Worm (Caenorhabditis elegans): Measurements from ENCODE around the gene Y37D8A.16.

Gene Y37D8A.16

DNA sequence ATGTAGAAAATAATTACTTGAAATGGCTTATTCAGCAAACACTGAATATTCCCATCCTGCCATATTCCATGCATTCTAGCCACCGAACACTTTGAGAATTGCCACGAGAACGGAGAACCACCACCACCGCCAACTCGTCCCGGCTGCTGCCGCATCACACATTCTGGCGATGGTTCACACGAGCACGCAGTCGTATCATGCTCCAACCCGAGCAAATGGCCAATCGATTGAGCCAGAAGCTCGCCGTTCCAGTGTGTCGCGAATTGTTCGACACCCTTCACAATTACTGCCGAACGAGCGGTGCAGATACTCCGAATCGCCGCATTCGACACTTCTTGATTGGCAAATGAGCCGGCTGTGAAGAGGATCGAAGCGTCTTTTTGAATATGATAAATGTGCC, 33.3 kb downstream of the Y37D8A.16 start:
- TF ChIP-seq nfya-1 (tag; optimal IDR thresholded peaks at IDR 0.05) (no peak), unc-3 (GFP tag; conservative IDR thresholded peaks at IDR 0.05) (no peak), unc-3 (tag; optimal IDR thresholded peaks at IDR 0.05) (no peak), hlh-13 (GFP tag; optimal IDR thresholded peaks at IDR 0.05) (no peak), hlh-8 (tag; optimal IDR thresholded peaks at IDR 0.05) (no peak), gmeb-2 (tag; optimal IDR thresholded peaks at IDR 0.05) (no peak), syd-9 (tag; optimal IDR thresholded peaks at IDR 0.05) (no peak), fkh-10 (GFP tag; optimal IDR thresholded peaks at IDR 0.05) (no peak), ztf-16 (tag; optimal IDR thresholded peaks at IDR 0.05) (no peak), T23F11.4 (GFP tag; optimal IDR thresholded peaks at IDR 0.05) (no peak), odd-2 (tag; optimal IDR thresholded peaks at IDR 0.05) (no peak), hlh-30 (tag; optimal IDR thresholded peaks at IDR 0.05; ENCODE audit: insufficient read depth) (no peak), fkh-6 (tag; optimal IDR thresholded peaks at IDR 0.05) (no peak), lin-11 (tag; optimal IDR thresholded peaks at IDR 0.05) (no peak), dmd-4 (tag; optimal IDR thresholded peaks at IDR 0.05; ENCODE audit: borderline replicate concordance) (no peak), ref-2 (tag; optimal IDR thresholded peaks at IDR 0.05) (no peak), elt-4 (tag; optimal IDR thresholded peaks at IDR 0.05) (no peak), ceh-31 (tag; optimal IDR thresholded peaks at IDR 0.05) (no peak), ceh-24 (tag; optimal IDR thresholded peaks at IDR 0.05) (no peak), npax-4 (tag; optimal IDR thresholded peaks at IDR 0.05) (no peak)

ce11 chrIII:12880704-12881103, 37.8 kb downstream of the Y37D8A.16 start:
- TF ChIP-seq F13H6.1 (tag; optimal IDR thresholded peaks at IDR 0.05) = no peak
- no peak for TF ChIP-seq K09A11.1 (tag; optimal IDR thresholded peaks at IDR 0.05; ENCODE audit: insufficient read depth)
- no peak for TF ChIP-seq ceh-48 (tag; optimal IDR thresholded peaks at IDR 0.05)
- TF ChIP-seq lim-6 (tag; optimal IDR thresholded peaks at IDR 0.05) = no peak
- TF ChIP-seq hlh-15 (tag; optimal IDR thresholded peaks at IDR 0.05) = no peak
- TF ChIP-seq elt-2 (tag; optimal IDR thresholded peaks at IDR 0.05) = no peak
- no peak for TF ChIP-seq syd-9 (tag; optimal IDR thresholded peaks at IDR 0.05)
- no peak for TF ChIP-seq sox-4 (tag; optimal IDR thresholded peaks at IDR 0.05)
- TF ChIP-seq nfya-1 (tag; optimal IDR thresholded peaks at IDR 0.05) = no peak
- no peak for TF ChIP-seq hlh-30 (tag; optimal IDR thresholded peaks at IDR 0.05; ENCODE audit: insufficient read depth)
- TF ChIP-seq madf-2 (tag; optimal IDR thresholded peaks at IDR 0.05) = no peak
- TF ChIP-seq eyg-1 (tag; optimal IDR thresholded peaks at IDR 0.05) = no peak
- TF ChIP-seq ceh-6 (GFP tag; optimal IDR thresholded peaks at IDR 0.05) = no peak

ce11 chrIII:12877527-12878234, 40.8 kb downstream of the Y37D8A.16 start, which contains the start of the genes cec-7 and enu-3.5:
Gene cec-7 (minus strand): TSS chrIII:12877577.
Gene enu-3.5 (plus strand): TSS chrIII:12878196.
- TF ChIP-seq tbx-2 (tag; optimal IDR thresholded peaks at IDR 0.05) (peak; percentile 43), ref-2 (tag; optimal IDR thresholded peaks at IDR 0.05) (peak; percentile 15), ceh-31 (tag; optimal IDR thresholded peaks at IDR 0.05) (peak; percentile 66), ceh-45 (GFP tag; IDR thresholded peaks at IDR 0.05) (no peak)

DNA sequence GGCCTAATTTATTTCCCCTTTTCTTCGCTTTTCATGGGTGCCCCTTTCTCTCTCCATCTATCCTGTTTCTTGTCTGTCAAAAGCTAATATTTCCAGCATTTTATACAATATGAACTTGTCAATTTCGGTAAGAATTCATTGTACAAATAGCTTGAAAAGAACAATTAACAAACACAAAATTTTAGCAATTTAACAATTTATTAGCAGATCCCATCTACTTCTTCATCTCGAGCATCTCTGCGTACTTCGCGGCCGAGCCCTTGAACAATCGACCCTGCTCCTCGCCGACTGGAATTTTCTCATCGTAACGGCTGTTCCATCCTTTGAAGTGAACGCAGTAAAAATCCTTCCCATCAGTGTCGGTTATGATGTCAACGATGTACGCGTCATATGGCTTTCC, 42.8 kb downstream of the Y37D8A.16 start:
- no peak for TF ChIP-seq odd-2 (tag; optimal IDR thresholded peaks at IDR 0.05)
- no peak for TF ChIP-seq fax-1 (tag; optimal IDR thresholded peaks at IDR 0.05)
- TF ChIP-seq ceh-30 (tag; optimal IDR thresholded peaks at IDR 0.05) = no peak
- TF ChIP-seq sox-2 (GFP tag; IDR thresholded peaks at IDR 0.05) = no peak
- TF ChIP-seq eyg-1 (tag; optimal IDR thresholded peaks at IDR 0.05) = no peak
- no peak for TF ChIP-seq nfya-1 (tag; optimal IDR thresholded peaks at IDR 0.05)
- no peak for TF ChIP-seq ahr-1 (tag; optimal IDR thresholded peaks at IDR 0.05)
- TF ChIP-seq npax-4 (tag; optimal IDR thresholded peaks at IDR 0.05) = no peak
- no peak for TF ChIP-seq pqm-1 (tag; optimal IDR thresholded peaks at IDR 0.05)
- TF ChIP-seq dve-1 (tag; optimal IDR thresholded peaks at IDR 0.05) = no peak
- no peak for TF ChIP-seq K02D7.2 (tag; optimal IDR thresholded peaks at IDR 0.05)
- no peak for TF ChIP-seq pag-3 (tag; optimal IDR thresholded peaks at IDR 0.05; ENCODE audit: borderline replicate concordance)
- TF ChIP-seq sdc-2 (tag; optimal IDR thresholded peaks at IDR 0.05) = no peak
- no peak for TF ChIP-seq unc-86 (tag; optimal IDR thresholded peaks at IDR 0.05)
